Fruit fly (Drosophila melanogaster) whole organism, embryonic: ENCODE measurements around the gene CG46308.

ENCODE experiments used
- Atf-2 ChIP-seq: fragments of 200-800 bp; sonication (Bioruptor generic); optimal IDR thresholded peaks from 2 replicates; lab custom pipeline; 2016; ENCODE audit warnings: missing biosample characterization, missing genetic modification characterization
- BtbVII ChIP-seq: fragments of 200-800 bp; sonication (Bioruptor generic); optimal IDR thresholded peaks from 3 replicates; lab custom pipeline; 2017; ENCODE audit warnings: missing biosample characterization, mild to moderate bottlenecking, missing genetic modification characterization
- CG10462 ChIP-seq: fragments of 200-800 bp; sonication (Bioruptor generic); optimal IDR thresholded peaks from 2 replicates; lab custom pipeline; 2016; ENCODE audit warnings: missing biosample characterization, missing genetic modification characterization
- CG10543 ChIP-seq: fragments of 200-800 bp; sonication (Bioruptor generic); optimal IDR thresholded peaks from 3 replicates; lab custom pipeline; 2017; ENCODE audit warnings: missing biosample characterization, mild to moderate bottlenecking, missing genetic modification characterization, moderate library complexity
- CG10565 ChIP-seq: fragments of 200-800 bp; sonication (Bioruptor generic); optimal IDR thresholded peaks from 3 replicates; lab custom pipeline; 2016; ENCODE audit warnings: missing biosample characterization, mild to moderate bottlenecking, missing genetic modification characterization
- CG12104 ChIP-seq: fragments of 200-800 bp; sonication (Bioruptor generic); optimal IDR thresholded peaks from 3 replicates; lab custom pipeline; 2016; ENCODE audit warnings: missing biosample characterization, missing genetic modification characterization
- CG13624 ChIP-seq: fragments of 200-800 bp; sonication (Bioruptor generic); optimal IDR thresholded peaks from 2 replicates; lab custom pipeline; 2016; ENCODE audit warnings: missing biosample characterization, missing genetic modification characterization
- CG14667 ChIP-seq: fragments of 200-800 bp; sonication (Bioruptor generic); IDR thresholded peaks from 2 replicates; pipeline ENCODE4 v1.3.6; 2022; ENCODE audit warnings: missing biosample characterization, missing genetic modification characterization
- CG18476 ChIP-seq: fragments of 200-800 bp; sonication (Bioruptor generic); optimal IDR thresholded peaks from 2 replicates; lab custom pipeline; 2016; ENCODE audit warnings: missing biosample characterization, mild to moderate bottlenecking, missing genetic modification characterization
- CG3065 ChIP-seq: fragments of 200-800 bp; sonication (Bioruptor generic); optimal IDR thresholded peaks from 2 replicates; lab custom pipeline; 2016; ENCODE audit warnings: missing biosample characterization, missing genetic modification characterization
- CG32772 ChIP-seq: fragments of 200-800 bp; sonication (Bioruptor generic); IDR thresholded peaks from 2 replicates; pipeline ENCODE4 v1.3.6; 2022; ENCODE audit warnings: missing biosample characterization, missing genetic modification characterization
- CG34224 ChIP-seq: fragments of 200-800 bp; sonication (Bioruptor generic); IDR thresholded peaks from 3 replicates; pipeline ENCODE4 v1.3.6; 2022; ENCODE audit warnings: missing biosample characterization, missing genetic modification characterization; ENCODE audit not compliant: partially characterized antibody
- CG6175 ChIP-seq: fragments of 200-800 bp; sonication (Bioruptor generic); IDR thresholded peaks from 3 replicates; pipeline ENCODE4 v1.3.6; 2022; ENCODE audit warnings: missing biosample characterization, missing genetic modification characterization
- CG6254 ChIP-seq: fragments of 200-800 bp; sonication (Bioruptor generic); optimal IDR thresholded peaks from 3 replicates; lab custom pipeline; 2017; ENCODE audit warnings: mild to moderate bottlenecking, missing biosample characterization, missing genetic modification reagents, missing genetic modification characterization
- CG7963 ChIP-seq: fragments of 200-800 bp; sonication (Bioruptor generic); IDR thresholded peaks from 3 replicates; pipeline ENCODE4 v1.3.6; 2022; ENCODE audit warnings: missing biosample characterization, missing genetic modification characterization; ENCODE audit not compliant: partially characterized antibody
- CG9437 ChIP-seq: fragments of 200-800 bp; sonication (Bioruptor generic); optimal IDR thresholded peaks from 2 replicates; lab custom pipeline; 2018; ENCODE audit warnings: missing biosample characterization, mild to moderate bottlenecking, missing genetic modification characterization
- Dll ChIP-seq: fragments of 200-800 bp; sonication (Bioruptor generic); IDR thresholded peaks from 4 replicates; pipeline ENCODE4 v1.3.6; 2022; ENCODE audit warnings: missing biosample characterization, missing genetic modification characterization; ENCODE audit not compliant: partially characterized antibody
- Eip74EF ChIP-seq, 2 experiments: fragments of 200-800 bp in 1 of 2; fragments of >200 bp in 1 of 2; sonication (Bioruptor generic) in 1 of 2; optimal IDR thresholded peaks; 2 replicates each; lab custom pipeline; 2017 to 2019; ENCODE audit warnings: missing biosample characterization in 2 of 2, missing genetic modification characterization in 2 of 2, mild to moderate bottlenecking in 1 of 2, moderate library complexity in 1 of 2
- Fer2 ChIP-seq: fragments of 200-800 bp; sonication (Bioruptor generic); optimal IDR thresholded peaks from 2 replicates; lab custom pipeline; 2018; ENCODE audit warnings: missing biosample characterization, mild to moderate bottlenecking, missing genetic modification characterization, moderate library complexity
- Hr39 ChIP-seq: fragments of >200 bp; optimal IDR thresholded peaks from 2 replicates; lab custom pipeline; 2017
- Mes4 ChIP-seq: fragments of 200-800 bp; sonication (Bioruptor generic); optimal IDR thresholded peaks from 2 replicates; lab custom pipeline; 2016; ENCODE audit warnings: missing biosample characterization, missing genetic modification characterization
- Taf1 ChIP-seq: fragments of 200-800 bp; sonication (Bioruptor generic); IDR thresholded peaks from 2 replicates; pipeline ENCODE4 v1.3.6; 2022; ENCODE audit warnings: missing biosample characterization, missing genetic modification characterization
- Trl ChIP-seq, 3 experiments: fragments of >200 bp in 2 of 3; fragments of 200-800 bp in 1 of 3; sonication (Bioruptor generic) in 1 of 3; optimal IDR thresholded peaks; 2 replicates in 1 of 3; 3 replicates in 2 of 3; lab custom pipeline; 2016 to 2017; ENCODE audit warnings: missing biosample characterization in 1 of 3, missing genetic modification characterization in 1 of 3
- aop ChIP-seq: fragments of 200-800 bp; sonication (Bioruptor generic); IDR thresholded peaks from 2 replicates; pipeline ENCODE4 v1.3.6; 2022; ENCODE audit warnings: missing biosample characterization, missing genetic modification characterization
- ase ChIP-seq: fragments of 200-800 bp; sonication (Bioruptor generic); IDR thresholded peaks from 3 replicates; pipeline ENCODE4 v1.3.6; 2022; ENCODE audit warnings: missing biosample characterization, missing genetic modification characterization
- ash1 ChIP-seq: fragments of 200-800 bp; sonication (Bioruptor generic); optimal IDR thresholded peaks from 2 replicates; lab custom pipeline; 2018; ENCODE audit warnings: missing biosample characterization, mild to moderate bottlenecking, missing genetic modification characterization
- cad ChIP-seq: fragments of >200 bp; optimal IDR thresholded peaks from 2 replicates; lab custom pipeline; 2017; ENCODE audit warnings: missing biosample characterization, missing genetic modification characterization
- corto ChIP-seq: fragments of 200-800 bp; sonication (Bioruptor generic); optimal IDR thresholded peaks from 2 replicates; lab custom pipeline; 2016; ENCODE audit warnings: missing biosample characterization, mild to moderate bottlenecking, missing genetic modification characterization, moderate library complexity
- disco-r ChIP-seq: fragments of 200-800 bp; sonication (Bioruptor generic); optimal IDR thresholded peaks from 2 replicates; lab custom pipeline; 2016; ENCODE audit warnings: missing biosample characterization, missing genetic modification characterization
- dm ChIP-seq: fragments of 200-800 bp; sonication (Bioruptor generic); optimal IDR thresholded peaks from 3 replicates; lab custom pipeline; 2016; ENCODE audit warnings: missing biosample characterization, missing genetic modification characterization
- fru ChIP-seq: fragments of >200 bp; optimal IDR thresholded peaks from 2 replicates; lab custom pipeline; 2017
- gro ChIP-seq: fragments of 200-800 bp; sonication (Bioruptor generic); optimal IDR thresholded peaks from 2 replicates; lab custom pipeline; 2016; ENCODE audit warnings: missing biosample characterization, missing genetic modification characterization
- hkb ChIP-seq, 2 experiments: fragments of 200-800 bp in 1 of 2; fragments of >200 bp in 1 of 2; sonication (Bioruptor generic) in 1 of 2; IDR thresholded peaks in 1 of 2; optimal IDR thresholded peaks in 1 of 2; 2 replicates each; pipeline versions ENCODE4 v1.3.6 to Lab custom; 2017 to 2022; ENCODE audit warnings: missing biosample characterization in 1 of 2, missing genetic modification characterization in 1 of 2
- ind ChIP-seq: fragments of 200-800 bp; sonication (Bioruptor generic); optimal IDR thresholded peaks from 3 replicates; lab custom pipeline; 2016; ENCODE audit warnings: missing biosample characterization, missing genetic modification characterization
- lov ChIP-seq, 2 experiments: fragments of 200-800 bp in 1 of 2; fragments of >200 bp in 1 of 2; sonication (Bioruptor generic) in 1 of 2; IDR thresholded peaks in 1 of 2; optimal IDR thresholded peaks in 1 of 2; 2 replicates in 1 of 2; 3 replicates in 1 of 2; pipeline versions ENCODE4 v1.3.6 to Lab custom; 2017 to 2022; ENCODE audit warnings: missing biosample characterization in 1 of 2, missing genetic modification characterization in 1 of 2
- odd ChIP-seq: fragments of 200-800 bp; sonication (Bioruptor generic); optimal IDR thresholded peaks from 2 replicates; lab custom pipeline; 2017; ENCODE audit warnings: missing biosample characterization, mild to moderate bottlenecking, missing genetic modification characterization
- org-1 ChIP-seq: fragments of 200-800 bp; sonication (Bioruptor generic); optimal IDR thresholded peaks from 2 replicates; lab custom pipeline; 2017; ENCODE audit warnings: missing biosample characterization, missing genetic modification characterization
- otp ChIP-seq: fragments of 200-800 bp; sonication (Bioruptor generic); IDR thresholded peaks from 3 replicates; pipeline ENCODE4, ENCODE4 v1.3.6; 2022; ENCODE audit warnings: missing biosample characterization, missing genetic modification characterization
- phol ChIP-seq: fragments of 200-800 bp; sonication (Bioruptor generic); optimal IDR thresholded peaks from 3 replicates; lab custom pipeline; 2018; ENCODE audit warnings: missing biosample characterization, mild to moderate bottlenecking, missing genetic modification characterization, moderate library complexity
- rib ChIP-seq: fragments of 200-800 bp; sonication (Bioruptor generic); IDR thresholded peaks from 2 replicates; pipeline ENCODE4 v1.3.6; 2022; ENCODE audit warnings: missing biosample characterization, missing genetic modification characterization
- row ChIP-seq: fragments of 200-800 bp; sonication (Bioruptor generic); IDR thresholded peaks from 3 replicates; pipeline ENCODE4 v1.3.6; 2022; ENCODE audit warnings: missing biosample characterization, missing genetic modification characterization
- sens ChIP-seq: fragments of 200-800 bp; sonication (Bioruptor generic); peaks from one replicate; lab custom pipeline; 2016; ENCODE audit warnings: missing biosample characterization, missing genetic modification characterization
- sim ChIP-seq: fragments of 200-800 bp; sonication (Bioruptor generic); IDR thresholded peaks from 2 replicates; pipeline ENCODE4 v1.3.6; 2022; ENCODE audit warnings: missing biosample characterization, missing genetic modification characterization
- sr ChIP-seq: fragments of 200-800 bp; sonication (Bioruptor generic); IDR thresholded peaks from 3 replicates; pipeline ENCODE4 v1.3.6; 2022; ENCODE audit warnings: missing biosample characterization, missing genetic modification characterization
- ssp ChIP-seq: fragments of 200-800 bp; sonication (Bioruptor generic); IDR thresholded peaks from 2 replicates; pipeline ENCODE4 v1.3.6; 2022; ENCODE audit warnings: missing biosample characterization, missing genetic modification characterization
- sug ChIP-seq: fragments of 200-800 bp; optimal IDR thresholded peaks from 2 replicates; lab custom pipeline; 2019; ENCODE audit warnings: missing biosample characterization, mild to moderate bottlenecking, missing genetic modification characterization, moderate library complexity
- tgo ChIP-seq: fragments of 200-800 bp; sonication (Bioruptor generic); IDR thresholded peaks from 3 replicates; pipeline ENCODE4 v1.3.6; 2022; ENCODE audit warnings: missing biosample characterization, missing genetic modification characterization
- unpg ChIP-seq: fragments of 200-800 bp; sonication (Bioruptor generic); optimal IDR thresholded peaks from 3 replicates; lab custom pipeline; 2018; ENCODE audit warnings: missing biosample characterization, mild to moderate bottlenecking, missing genetic modification characterization, moderate library complexity
- yki ChIP-seq: fragments of >200 bp; optimal IDR thresholded peaks from 3 replicates; lab custom pipeline; 2018
- zfh2 ChIP-seq: fragments of 200-800 bp; sonication (Bioruptor generic); optimal IDR thresholded peaks from 2 replicates; lab custom pipeline; 2016; ENCODE audit warnings: missing biosample characterization, missing genetic modification characterization

CG46308 gene

DNA sequence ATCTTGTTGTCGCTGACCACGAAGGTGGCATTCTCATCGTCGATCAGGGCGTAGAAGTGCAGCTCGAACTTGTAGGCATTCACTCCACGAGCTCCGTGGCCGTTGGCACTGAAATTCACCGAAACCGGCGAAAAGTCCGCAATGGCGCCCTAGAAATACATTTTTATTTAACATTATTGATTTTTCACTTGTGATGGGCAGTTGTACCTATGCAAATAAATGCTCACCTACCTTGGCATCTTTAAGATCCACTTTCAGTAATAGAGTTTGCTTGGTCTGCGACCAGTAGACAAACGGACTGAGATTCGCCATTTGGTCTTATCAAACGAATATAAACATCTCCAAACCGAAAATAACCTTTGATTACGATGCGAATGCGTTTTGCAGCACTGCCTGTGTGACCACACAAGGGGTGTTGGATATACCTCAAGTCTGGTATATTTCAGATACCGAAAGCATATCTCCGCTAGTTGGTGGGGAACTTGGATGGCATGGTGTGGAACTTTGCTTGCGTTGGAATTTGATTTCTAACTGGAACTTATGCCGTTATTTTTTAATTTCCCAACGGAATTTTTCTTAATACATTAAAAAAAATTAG is 16.2 kb upstream of the CG46308 start, which contains the start of gene Hacd2 (continued):
- TF ChIP-seq row (0 out of 3 replicates have a peak, but pooled peaks have one; percentile 13), sug (tag; lab: Kevin White, UChicago) (peak; percentile 69), CG14667 (GFP tag; lab: Robert Waterston, UW) (no peak), aop (GFP tag; lab: Robert Waterston, UW) (no peak), unpg (GFP tag; lab: Kevin White, UChicago) (no peak), sens (GFP tag; lab: Kevin White, UChicago) (peak; percentile 88), CG6175 (GFP tag; lab: Robert Waterston, UW) (no peak), ash1 (GFP tag; lab: Kevin White, UChicago) (no peak), hkb (optimal IDR thresholded peaks at IDR 0.05; lab: Kevin White, UChicago) (no peak), hkb (GFP tag; IDR thresholded peaks at IDR 0.05; lab: Robert Waterston, UW) (no peak), CG34224 (no peak), CG7963 (no peak), CG9437 (peak; percentile 34), lov (optimal IDR thresholded peaks at IDR 0.05; lab: Kevin White, UChicago) (no peak), lov (GFP tag; IDR thresholded peaks at IDR 0.05; lab: Robert Waterston, UW) (no peak), tgo (GFP tag; lab: Robert Waterston, UW) (no peak), CG18476 (GFP tag; lab: Kevin White, UChicago) (no peak), Fer2 (tag; lab: Kevin White, UChicago) (no peak), CG6254 (no peak), odd (GFP tag; lab: Kevin White, UChicago) (no peak), zfh2 (peak; percentile 48), CG13624 (GFP tag; lab: Kevin White, UChicago) (peak; percentile 53), sim (GFP tag; lab: Robert Waterston, UW) (no peak), corto (GFP tag; lab: Kevin White, UChicago) (no peak), ase (GFP tag; lab: Robert Waterston, UW) (no peak), Atf-2 (no peak), Taf1 (GFP tag; lab: Robert Waterston, UW) (no peak), CG10543 (GFP tag; lab: Kevin White, UChicago) (no peak), ind (GFP tag; lab: Kevin White, UChicago) (peak; percentile 3), dm (peak; percentile 24), CG12104 (GFP tag; lab: Kevin White, UChicago) (no peak), Eip74EF (GFP tag; optimal IDR thresholded peaks at IDR 0.05; lab: Kevin White, UChicago) (no peak), ssp (GFP tag; lab: Robert Waterston, UW) (0 out of 2 replicates have a peak, but pooled peaks have one; percentile 10), rib (peak; percentile 32; the same call in 1 of the 2 replicates), gro (GFP tag; lab: Kevin White, UChicago) (peak; percentile 25), cad (GFP tag; lab: Kevin White, UChicago) (no peak), yki (lab: Kevin White, UChicago) (no peak), CG10462 (GFP tag; lab: Kevin White, UChicago) (no peak), fru (lab: Kevin White, UChicago) (no peak), Hr39 (lab: Kevin White, UChicago) (no peak), sr (no peak), CG3065 (GFP tag; lab: Kevin White, UChicago) (no peak), disco-r (GFP tag; lab: Kevin White, UChicago) (no peak), org-1 (no peak), BtbVII (no peak), phol (peak; percentile 57), Dll (no peak), CG10565 (GFP tag; lab: Kevin White, UChicago) (no peak), otp (GFP tag; lab: Robert Waterston, UW) (no peak), CG32772 (GFP tag; lab: Robert Waterston, UW) (no peak), Mes4 (GFP tag; lab: Kevin White, UChicago) (no peak), Trl (optimal IDR thresholded peaks at IDR 0.05; lab: Kevin White, UChicago) (no peak), Trl (GFP tag; optimal IDR thresholded peaks at IDR 0.05; lab: Kevin White, UChicago) (peak; percentile 49)
